Worm (Caenorhabditis elegans) whole organism, mixed stage, embryonic: ENCODE results near the gene 2L52.1.

Experiments used
- blmp-1 ChIP-seq: fragments of 150-350 bp; optimal IDR thresholded peaks from 2 replicates; lab custom pipeline; 2014; ENCODE audit warnings: missing biosample characterization, missing genetic modification characterization
- ceh-43 ChIP-seq: fragments of 200-800 bp; sonication (Bioruptor generic); optimal IDR thresholded peaks from 2 replicates; lab custom pipeline; 2018; ENCODE audit warnings: mild to moderate bottlenecking, missing genetic modification characterization, moderate library complexity, missing compliant biosample characterization
- elt-1 ChIP-seq: sonication (generic microtip); optimal IDR thresholded peaks from 2 replicates; lab custom pipeline; 2017; ENCODE audit warnings: missing genetic modification characterization, mild to moderate bottlenecking, missing compliant biosample characterization, antibody characterized with exemption, moderate library complexity, borderline replicate concordance; ENCODE audit not compliant: insufficient read depth
- elt-3 ChIP-seq: fragments of 150-350 bp; optimal IDR thresholded peaks from 2 replicates; lab custom pipeline; 2014; ENCODE audit warnings: missing biosample characterization, missing genetic modification characterization
- lin-32 ChIP-seq: fragments of 200-800 bp; sonication (Bioruptor generic); optimal IDR thresholded peaks from 2 replicates; lab custom pipeline; 2018; ENCODE audit warnings: mild to moderate bottlenecking, missing genetic modification characterization, missing compliant biosample characterization
- mep-1 ChIP-seq: fragments of 150-350 bp; optimal IDR thresholded peaks from 2 replicates; lab custom pipeline; 2017; ENCODE audit warnings: missing biosample characterization, missing genetic modification reagents, missing genetic modification characterization, inconsistent platforms
- pha-4 ChIP-seq: fragments of 150-350 bp; optimal IDR thresholded peaks from 2 replicates; lab custom pipeline; 2018; ENCODE audit warnings: missing biosample characterization, missing genetic modification reagents, missing genetic modification characterization
- sem-2 ChIP-seq: fragments of 200-800 bp; sonication (Bioruptor generic); optimal IDR thresholded peaks from 2 replicates; lab custom pipeline; 2018; ENCODE audit warnings: mild to moderate bottlenecking, missing genetic modification characterization, missing compliant biosample characterization
- snpc-4 ChIP-seq: fragments of 150-350 bp; optimal IDR thresholded peaks from 2 replicates; lab custom pipeline; 2014; ENCODE audit warnings: missing biosample characterization, missing genetic modification characterization
- unc-39 ChIP-seq: fragments of 150-350 bp; optimal IDR thresholded peaks from 2 replicates; lab custom pipeline; 2014; ENCODE audit warnings: missing biosample characterization, missing genetic modification characterization
- unc-62 ChIP-seq: fragments of 150-350 bp; optimal IDR thresholded peaks from 2 replicates; lab custom pipeline; 2014; ENCODE audit warnings: missing biosample characterization, missing genetic modification reagents, missing genetic modification characterization
- ztf-11 ChIP-seq: fragments of 150-350 bp; optimal IDR thresholded peaks from 2 replicates; lab custom pipeline; 2014; ENCODE audit warnings: missing biosample characterization, missing genetic modification characterization

ce11 chrII:46116-46515 is 44.5 kb downstream of the 2L52.1 start, which contains the start of gene rpt-4:
- TF ChIP-seq unc-62 (GFP tag; lab: Kevin White, UChicago) (no peak), unc-39 (tag; lab: Kevin White, UChicago) (no peak), lin-32 (GFP tag; lab: Kevin White, UChicago) (no peak), blmp-1 (tag; lab: Kevin White, UChicago) (no peak), ztf-11 (tag; lab: Kevin White, UChicago) (no peak), ceh-43 (no peak), elt-1 (tag; lab: Kevin White, UChicago) (no peak), sem-2 (GFP tag; lab: Kevin White, UChicago) (no peak), pha-4 (tag; lab: Kevin White, UChicago) (no peak), mep-1 (tag; lab: Kevin White, UChicago) (no peak), elt-3 (tag; lab: Kevin White, UChicago) (no peak), snpc-4 (no peak)
